Worm (Caenorhabditis elegans) whole organism, young adult: ENCODE results near the gene Y39G8B.13.

Source experiments
- T07F8.4 ChIP-seq: sonication (generic microtip); optimal IDR thresholded peaks from 2 replicates; lab custom pipeline; 2016; ENCODE audit warnings: mild to moderate bottlenecking, missing genetic modification characterization, moderate library complexity, missing compliant biosample characterization
- Y56A3A.18 ChIP-seq: fragments of 200-800 bp; sonication (Bioruptor generic); IDR thresholded peaks from 2 replicates; pipeline ENCODE4 v1.3.6; 2022; ENCODE audit warnings: missing genetic modification reagents, missing genetic modification characterization, missing compliant biosample characterization
- attf-5 ChIP-seq: fragments of 200-800 bp; sonication (Bioruptor generic); optimal IDR thresholded peaks from 2 replicates; lab custom pipeline; 2018; ENCODE audit warnings: mild to moderate bottlenecking, missing genetic modification characterization, missing compliant biosample characterization
- die-1 ChIP-seq: sonication (generic microtip); optimal IDR thresholded peaks from 2 replicates; lab custom pipeline; 2016; ENCODE audit warnings: missing genotype, mild to moderate bottlenecking, missing genetic modification characterization, missing compliant biosample characterization
- egl-44 ChIP-seq: fragments of 200-800 bp; sonication (Bioruptor generic); IDR thresholded peaks from 2 replicates; pipeline ENCODE4 v1.3.6; 2022; ENCODE audit warnings: missing genetic modification reagents, missing genetic modification characterization, missing compliant biosample characterization
- let-607 ChIP-seq, 2 experiments: fragments of 200-800 bp in 1 of 2; sonication (Bioruptor generic) in 1 of 2; sonication (generic microtip) in 1 of 2; optimal IDR thresholded peaks; 2 replicates each; lab custom pipeline; 2016 to 2018; ENCODE audit warnings: mild to moderate bottlenecking in 2 of 2, missing compliant biosample characterization in 2 of 2, missing genetic modification characterization in 2 of 2, moderate library complexity in 2 of 2, missing genotype in 1 of 2
- lin-40 ChIP-seq: sonication (generic microtip); optimal IDR thresholded peaks from 2 replicates; lab custom pipeline; 2016; ENCODE audit warnings: missing genetic modification characterization, mild to moderate bottlenecking, missing compliant biosample characterization, missing genotype, missing genetic modification reagents
- lsy-27 ChIP-seq: sonication (generic microtip); optimal IDR thresholded peaks from 2 replicates; lab custom pipeline; 2017; ENCODE audit warnings: missing genetic modification characterization, mild to moderate bottlenecking, missing compliant biosample characterization, antibody characterized with exemption, missing genotype, borderline replicate concordance; ENCODE audit not compliant: insufficient read depth
- rec-8 ChIP-seq, 2 experiments: sonication (generic microtip); optimal IDR thresholded peaks; 2 replicates each; lab custom pipeline; 2016; ENCODE audit warnings: mild to moderate bottlenecking in 2 of 2, missing genetic modification characterization in 2 of 2, missing genetic modification reagents in 2 of 2, missing genotype in 2 of 2, missing biosample characterization in 1 of 2, missing compliant biosample characterization in 1 of 2, moderate library complexity in 1 of 2
- repo-1 ChIP-seq: sonication (generic microtip); optimal IDR thresholded peaks from 2 replicates; lab custom pipeline; 2017; ENCODE audit warnings: mild to moderate bottlenecking, missing genetic modification characterization, missing compliant biosample characterization
- sdz-38 ChIP-seq: sonication (generic microtip); optimal IDR thresholded peaks from 2 replicates; lab custom pipeline; 2016; ENCODE audit warnings: missing genotype, missing genetic modification characterization, missing compliant biosample characterization
- snpc-1.1 ChIP-seq: sonication (generic microtip); optimal IDR thresholded peaks from 2 replicates; lab custom pipeline; 2017; ENCODE audit warnings: missing genetic modification characterization, mild to moderate bottlenecking, missing compliant biosample characterization, antibody characterized with exemption, moderate library complexity, missing genotype, missing genetic modification reagents; ENCODE audit not compliant: insufficient read depth
- tbp1 ChIP-seq: fragments of 200-800 bp; sonication (Bioruptor generic); optimal IDR thresholded peaks from 2 replicates; lab custom pipeline; 2018; ENCODE audit warnings: mild to moderate bottlenecking, missing genetic modification characterization, missing compliant biosample characterization
- ztf-3 ChIP-seq: fragments of 200-800 bp; sonication (Bioruptor generic); optimal IDR thresholded peaks from 2 replicates; lab custom pipeline; 2018; ENCODE audit warnings: mild to moderate bottlenecking, missing genetic modification characterization, missing compliant biosample characterization

Gene Y39G8B.13

ce11 chrII:13933534-13933933 lies 49.3 kb downstream of the Y39G8B.13 start:
- TF ChIP-seq die-1 (tag; lab: Kevin White, UChicago) (no peak), lin-40 (tag; lab: Kevin White, UChicago) (no peak), repo-1 (tag; lab: Kevin White, UChicago) (no peak), egl-44 (no peak), T07F8.4 (no peak), sdz-38 (tag; lab: Kevin White, UChicago) (no peak), snpc-1.1 (tag; lab: Kevin White, UChicago) (no peak), tbp1 (no peak), Y56A3A.18 (GFP tag; lab: Robert Waterston, UW) (no peak), let-607 (tag; optimal IDR thresholded peaks at IDR 0.05; lab: Kevin White, UChicago) (no peak), lsy-27 (tag; lab: Kevin White, UChicago) (no peak), ztf-3 (GFP tag; lab: Kevin White, UChicago) (no peak), attf-5 (GFP tag; lab: Kevin White, UChicago) (no peak), rec-8 (tag; optimal IDR thresholded peaks at IDR 0.05; lab: Kevin White, UChicago) (no peak)
